Worm (Caenorhabditis elegans) whole organism, early embryonic: ENCODE results near the gene dhhc-13.

Experiments used
- F13C5.2 ChIP-seq: sonication (generic microtip); optimal IDR thresholded peaks from 2 replicates; lab custom pipeline; 2017; ENCODE audit warnings: mild to moderate bottlenecking, missing genetic modification characterization, inconsistent platforms, missing compliant biosample characterization
- aly-1 ChIP-seq: sonication (generic microtip); optimal IDR thresholded peaks from 2 replicates; lab custom pipeline; 2016; ENCODE audit warnings: missing genetic modification characterization, missing compliant biosample characterization
- ama-1 ChIP-seq: fragments of 150-350 bp; optimal IDR thresholded peaks from 2 replicates; lab custom pipeline; 2014
- pes-1 ChIP-seq: fragments of 200-800 bp; sonication (Bioruptor generic); IDR thresholded peaks from 2 replicates; pipeline ENCODE4 v1.3.6; 2022; ENCODE audit warnings: missing genetic modification reagents, missing genetic modification characterization, missing compliant biosample characterization
- sea-1 ChIP-seq: fragments of 200-800 bp; sonication (Bioruptor generic); conservative IDR thresholded peaks from 2 replicates; pipeline ENCODE4 v1.3.6; 2022; ENCODE audit warnings: missing genetic modification characterization, missing compliant biosample characterization
- tbx-37 ChIP-seq: fragments of 200-800 bp; sonication (Bioruptor generic); conservative IDR thresholded peaks from 2 replicates; pipeline ENCODE4 v1.3.6; 2022; ENCODE audit warnings: missing genetic modification reagents, missing genetic modification characterization, missing compliant biosample characterization

DNA sequence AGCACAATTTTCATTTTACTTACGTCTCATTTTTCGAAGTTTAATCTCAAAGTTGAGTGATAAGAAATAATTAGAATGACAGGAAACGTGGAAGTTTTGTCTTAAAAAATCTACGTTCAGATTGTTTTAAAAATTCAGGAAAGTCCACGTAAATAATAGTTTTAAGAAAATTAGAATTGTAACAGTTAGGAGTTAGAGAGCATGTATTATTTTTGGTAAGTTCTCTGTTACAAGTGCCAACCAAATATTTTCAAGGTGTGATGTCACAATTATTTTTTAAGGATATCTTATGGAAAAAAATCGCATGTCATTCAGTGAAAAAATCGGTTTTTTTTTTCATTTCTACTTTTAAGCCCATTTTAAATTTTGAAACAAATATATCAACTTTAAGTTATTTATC, 32.6 kb upstream of the dhhc-13 start, which contains the start of gene H04M03.11:
- TF ChIP-seq aly-1 (tag; lab: Kevin White, UChicago) (no peak), F13C5.2 (tag; lab: Kevin White, UChicago) (no peak), sea-1 (no peak), ama-1 (lab: Kevin White, UChicago) (no peak), pes-1 (GFP tag; lab: Robert Waterston, UW) (no peak), tbx-37 (no peak)
